Worm (Caenorhabditis elegans) whole organism, L1 larva: ENCODE data around the gene K08E4.2.
A peak's percentile ranks its signal among the peaks of the same experiment; 100 is the strongest.

Experiments
- C04F5.9 ChIP-seq: sonication (generic microtip); optimal IDR thresholded peaks from 2 replicates; lab custom pipeline; 2016; ENCODE audit warnings: missing genetic modification characterization, missing compliant biosample characterization
- F16B12.6 ChIP-seq: fragments of 150-350 bp; optimal IDR thresholded peaks from 2 replicates; lab custom pipeline; 2014; ENCODE audit warnings: missing biosample characterization, missing genetic modification characterization
- Y116A8C.19 ChIP-seq: sonication (generic microtip); optimal IDR thresholded peaks from 2 replicates; lab custom pipeline; 2016; ENCODE audit warnings: missing compliant biosample characterization, missing genetic modification characterization, borderline replicate concordance
- alr-1 ChIP-seq: fragments of 200-800 bp; sonication (Bioruptor generic); optimal IDR thresholded peaks from 2 replicates; lab custom pipeline; 2018; ENCODE audit warnings: borderline replicate concordance, mild to moderate bottlenecking, missing genetic modification characterization, missing compliant biosample characterization
- aly-2 ChIP-seq: fragments of 150-350 bp; optimal IDR thresholded peaks from 2 replicates; lab custom pipeline; 2014; ENCODE audit warnings: missing biosample characterization, missing genetic modification characterization
- ama-1 ChIP-seq: fragments of 150-350 bp; optimal IDR thresholded peaks from 2 replicates; lab custom pipeline; 2014
- blmp-1 ChIP-seq: fragments of 150-350 bp; optimal IDR thresholded peaks from 2 replicates; lab custom pipeline; 2014; ENCODE audit warnings: missing biosample characterization, missing genetic modification characterization
- ceh-63 ChIP-seq: fragments of 200-800 bp; sonication (Bioruptor generic); optimal IDR thresholded peaks from 2 replicates; lab custom pipeline; 2018; ENCODE audit warnings: mild to moderate bottlenecking, missing genetic modification characterization, missing compliant biosample characterization
- ceh-8 ChIP-seq: fragments of 200-800 bp; sonication (Bioruptor generic); optimal IDR thresholded peaks from 2 replicates; lab custom pipeline; 2018; ENCODE audit warnings: mild to moderate bottlenecking, missing genetic modification characterization, moderate library complexity, missing compliant biosample characterization
- ceh-82 ChIP-seq, 3 experiments: fragments of 150-350 bp in 1 of 3; sonication (generic microtip) in 2 of 3; optimal IDR thresholded peaks; 2 replicates each; lab custom pipeline; 2014 to 2017; ENCODE audit warnings: missing biosample characterization in 3 of 3, missing genetic modification characterization in 3 of 3
- ceh-88 ChIP-seq: fragments of 200-800 bp; sonication (Bioruptor generic); IDR thresholded peaks from 2 replicates; pipeline ENCODE4 v1.3.6; 2022; ENCODE audit warnings: missing genetic modification characterization, missing compliant biosample characterization
- ceh-90 ChIP-seq: sonication (generic microtip); optimal IDR thresholded peaks from 2 replicates; lab custom pipeline; 2016; ENCODE audit warnings: missing genetic modification characterization, missing compliant biosample characterization
- ces-1 ChIP-seq: fragments of 150-350 bp; optimal IDR thresholded peaks from 2 replicates; lab custom pipeline; 2014; ENCODE audit warnings: missing biosample characterization, missing genetic modification reagents, missing genetic modification characterization
- dsc-1 ChIP-seq: sonication (generic microtip); optimal IDR thresholded peaks from 2 replicates; lab custom pipeline; 2016; ENCODE audit warnings: mild to moderate bottlenecking, missing genetic modification characterization, missing compliant biosample characterization
- efl-1 ChIP-seq, 4 experiments: fragments of 150-350 bp; optimal IDR thresholded peaks in 3 of 4; peaks in 1 of 4; 1 replicate in 1 of 4; 2 replicates in 3 of 4; lab custom pipeline; 2014; ENCODE audit warnings: missing biosample characterization in 2 of 4, missing genetic modification characterization in 2 of 4, missing genetic modification reagents in 2 of 4
- egl-27 ChIP-seq, 2 experiments: fragments of 150-350 bp in 1 of 2; sonication (generic microtip); optimal IDR thresholded peaks; 3 replicates each; lab custom pipeline; 2017 to 2018; ENCODE audit warnings: missing biosample characterization in 2 of 2, missing genetic modification characterization in 2 of 2, missing genetic modification reagents in 2 of 2
- fkh-10 ChIP-seq: sonication (generic microtip); optimal IDR thresholded peaks from 2 replicates; lab custom pipeline; 2017; ENCODE audit warnings: missing biosample characterization, missing genetic modification reagents, missing genetic modification characterization
- fkh-8 ChIP-seq: sonication (generic microtip); optimal IDR thresholded peaks from 2 replicates; lab custom pipeline; 2016; ENCODE audit warnings: mild to moderate bottlenecking, missing genetic modification characterization, missing compliant biosample characterization
- fos-1 ChIP-seq: fragments of 150-350 bp; optimal IDR thresholded peaks from 2 replicates; lab custom pipeline; 2014; ENCODE audit warnings: missing biosample characterization, missing genetic modification characterization
- grh-1 ChIP-seq: fragments of 200-800 bp; sonication (Bioruptor generic); IDR thresholded peaks from 2 replicates; pipeline ENCODE4 v1.3.6; 2022; ENCODE audit warnings: missing genetic modification reagents, missing genetic modification characterization, missing compliant biosample characterization
- hlh-17 ChIP-seq: fragments of 200-800 bp; sonication (Bioruptor generic); optimal IDR thresholded peaks from 2 replicates; lab custom pipeline; 2018; ENCODE audit warnings: missing genetic modification characterization, mild to moderate bottlenecking, missing compliant biosample characterization, moderate library complexity, borderline replicate concordance
- irx-1 ChIP-seq: sonication (generic microtip); optimal IDR thresholded peaks from 2 replicates; lab custom pipeline; 2016; ENCODE audit warnings: missing genetic modification characterization, missing compliant biosample characterization
- isw-1 ChIP-seq: fragments of 200-800 bp; sonication (Bioruptor generic); IDR thresholded peaks from 2 replicates; pipeline ENCODE4 v1.3.6; 2022; ENCODE audit warnings: missing genetic modification characterization, missing compliant biosample characterization
- lin-13 ChIP-seq: fragments of 150-350 bp; optimal IDR thresholded peaks from 2 replicates; lab custom pipeline; 2014; ENCODE audit warnings: missing biosample characterization, missing genetic modification reagents, missing genetic modification characterization
- lin-14 ChIP-seq: fragments of 200-800 bp; sonication (Bioruptor generic); optimal IDR thresholded peaks from 2 replicates; lab custom pipeline; 2018; ENCODE audit warnings: mild to moderate bottlenecking, missing genetic modification characterization, moderate library complexity, missing compliant biosample characterization
- lir-3 ChIP-seq: sonication (generic microtip); optimal IDR thresholded peaks from 2 replicates; lab custom pipeline; 2016; ENCODE audit warnings: mild to moderate bottlenecking, missing genetic modification characterization, moderate library complexity, missing compliant biosample characterization; ENCODE audit not compliant: poor library complexity
- lsy-2 ChIP-seq, 2 experiments: fragments of 150-350 bp; optimal IDR thresholded peaks; 2 replicates each; lab custom pipeline; 2014; ENCODE audit warnings: missing biosample characterization in 2 of 2, missing genetic modification characterization in 2 of 2
- mab-9 ChIP-seq: fragments of 200-800 bp; sonication (Bioruptor generic); IDR thresholded peaks from 2 replicates; pipeline ENCODE4 v1.3.6; 2022; ENCODE audit warnings: missing genetic modification reagents, missing genetic modification characterization, missing compliant biosample characterization
- mdl-1 ChIP-seq, 2 experiments: fragments of 150-350 bp; optimal IDR thresholded peaks; 2 replicates each; lab custom pipeline; 2014 to 2017; ENCODE audit warnings: missing biosample characterization in 2 of 2, missing genetic modification characterization in 2 of 2, inconsistent platforms in 1 of 2
- mep-1 ChIP-seq: fragments of 150-350 bp; optimal IDR thresholded peaks from 2 replicates; lab custom pipeline; 2014; ENCODE audit warnings: missing biosample characterization, missing genetic modification characterization
- nhr-11 ChIP-seq: fragments of 150-350 bp; optimal IDR thresholded peaks from 2 replicates; lab custom pipeline; 2014; ENCODE audit warnings: missing biosample characterization, missing genetic modification characterization
- nhr-12 ChIP-seq: sonication (generic microtip); optimal IDR thresholded peaks from 2 replicates; lab custom pipeline; 2017; ENCODE audit warnings: missing biosample characterization, missing genetic modification characterization
- nhr-19 ChIP-seq: fragments of 200-800 bp; sonication (Bioruptor generic); conservative IDR thresholded peaks from 2 replicates; pipeline ENCODE4 v1.3.6; 2022; ENCODE audit warnings: missing genetic modification characterization, missing compliant biosample characterization
- nhr-20 ChIP-seq: sonication (generic microtip); optimal IDR thresholded peaks from 2 replicates; lab custom pipeline; 2016; ENCODE audit warnings: mild to moderate bottlenecking, missing genetic modification characterization, missing compliant biosample characterization
- nhr-237 ChIP-seq: fragments of 150-350 bp; optimal IDR thresholded peaks from 2 replicates; lab custom pipeline; 2014; ENCODE audit warnings: missing biosample characterization, missing genetic modification characterization
- nhr-28 ChIP-seq: fragments of 150-350 bp; optimal IDR thresholded peaks from 2 replicates; lab custom pipeline; 2014; ENCODE audit warnings: missing biosample characterization, missing genetic modification characterization
- nhr-84 ChIP-seq: sonication (generic microtip); optimal IDR thresholded peaks from 2 replicates; lab custom pipeline; 2017; ENCODE audit warnings: missing biosample characterization, missing genetic modification characterization
- nhr-85 ChIP-seq: sonication (generic microtip); peaks from one replicate; lab custom pipeline; 2016; ENCODE audit warnings: missing genetic modification characterization, inconsistent platforms, missing compliant biosample characterization
- pag-3 ChIP-seq: sonication (generic microtip); optimal IDR thresholded peaks from 2 replicates; lab custom pipeline; 2017; ENCODE audit warnings: missing genetic modification characterization, mild to moderate bottlenecking, missing compliant biosample characterization, antibody characterized with exemption, borderline replicate concordance; ENCODE audit not compliant: insufficient read depth
- pqm-1 ChIP-seq: sonication (generic microtip); optimal IDR thresholded peaks from 3 replicates; lab custom pipeline; 2017; ENCODE audit warnings: missing biosample characterization, missing genetic modification characterization
- rnt-1 ChIP-seq: sonication (generic microtip); optimal IDR thresholded peaks from 2 replicates; lab custom pipeline; 2016; ENCODE audit warnings: mild to moderate bottlenecking, missing genetic modification characterization, moderate library complexity, missing compliant biosample characterization
- skn-1 ChIP-seq: fragments of 150-350 bp; optimal IDR thresholded peaks from 2 replicates; lab custom pipeline; 2014; ENCODE audit warnings: missing biosample characterization, missing genetic modification characterization
- snu-23 ChIP-seq: sonication (generic microtip); optimal IDR thresholded peaks from 2 replicates; lab custom pipeline; 2016; ENCODE audit warnings: missing genetic modification characterization, missing compliant biosample characterization
- sox-4 ChIP-seq: sonication (generic microtip); optimal IDR thresholded peaks from 2 replicates; lab custom pipeline; 2016; ENCODE audit warnings: missing genetic modification characterization, missing compliant biosample characterization
- sptf-1 ChIP-seq: fragments of 150-350 bp; optimal IDR thresholded peaks from 2 replicates; lab custom pipeline; 2014; ENCODE audit warnings: missing biosample characterization, missing genetic modification characterization
- swsn-7 ChIP-seq: sonication (generic microtip); optimal IDR thresholded peaks from 2 replicates; lab custom pipeline; 2016; ENCODE audit warnings: missing genetic modification characterization, missing compliant biosample characterization
- tbx-2 ChIP-seq: sonication (generic microtip); optimal IDR thresholded peaks from 2 replicates; lab custom pipeline; 2016; ENCODE audit warnings: missing genetic modification characterization, missing compliant biosample characterization
- tlp-1 ChIP-seq: fragments of 150-350 bp; optimal IDR thresholded peaks from 2 replicates; lab custom pipeline; 2014; ENCODE audit warnings: missing biosample characterization, missing genetic modification characterization
- unc-62 ChIP-seq: fragments of 150-350 bp; optimal IDR thresholded peaks from 2 replicates; lab custom pipeline; 2014; ENCODE audit warnings: missing biosample characterization, missing genetic modification reagents, missing genetic modification characterization
- unc-98 ChIP-seq: fragments of 200-800 bp; sonication (Bioruptor generic); IDR thresholded peaks from 2 replicates; pipeline ENCODE4 v1.3.6; 2022; ENCODE audit warnings: missing genetic modification characterization, missing compliant biosample characterization
- vab-15 ChIP-seq: sonication (generic microtip); optimal IDR thresholded peaks from 2 replicates; lab custom pipeline; 2017; ENCODE audit warnings: missing genotype, mild to moderate bottlenecking, missing genetic modification characterization, missing compliant biosample characterization
- zag-1 ChIP-seq: fragments of 150-350 bp; optimal IDR thresholded peaks from 2 replicates; lab custom pipeline; 2014; ENCODE audit warnings: missing biosample characterization, missing genetic modification characterization
- ztf-11 ChIP-seq, 2 experiments: sonication (generic microtip); optimal IDR thresholded peaks; 2 replicates each; lab custom pipeline; 2016 to 2017; ENCODE audit warnings: missing genetic modification characterization in 2 of 2, missing biosample characterization in 1 of 2, missing compliant biosample characterization in 1 of 2

K08E4.2 gene

ce11 chrIV:12078907-12079523 is 22.6 kb upstream of the K08E4.2 start, which contains the start of gene lex-1 (continued):
- TF ChIP-seq mdl-1 (tag; optimal IDR thresholded peaks at IDR 0.05; lab: Kevin White, UChicago) (peak in 1 of 2 experiments; percentile 76), sox-4 (tag; lab: Kevin White, UChicago) (no peak), fkh-8 (tag; lab: Kevin White, UChicago) (peak; percentile 21), lin-13 (GFP tag; lab: Kevin White, UChicago) (no peak), grh-1 (GFP tag; lab: Robert Waterston, UW) (no peak), nhr-11 (tag; lab: Kevin White, UChicago) (no peak), mep-1 (tag; lab: Kevin White, UChicago) (peak; percentile 56), unc-98 (no peak), lin-14 (GFP tag; lab: Kevin White, UChicago) (peak; percentile 40), ceh-8 (no peak), sptf-1 (tag; lab: Kevin White, UChicago) (no peak), nhr-19 (GFP tag; lab: Robert Waterston, UW) (no peak), ama-1 (lab: Kevin White, UChicago) (no peak), aly-2 (no peak), nhr-12 (tag; lab: Kevin White, UChicago) (no peak), ztf-11 (tag; optimal IDR thresholded peaks at IDR 0.05; lab: Kevin White, UChicago) (no peak), pag-3 (tag; lab: Kevin White, UChicago) (no peak), lsy-2 (tag; optimal IDR thresholded peaks at IDR 0.05; lab: Kevin White, UChicago) (peak; percentile 29 to 72), nhr-20 (peak; percentile 38), tlp-1 (tag; lab: Kevin White, UChicago) (no peak), alr-1 (tag; lab: Kevin White, UChicago) (no peak), C04F5.9 (tag; lab: Kevin White, UChicago) (peak; percentile 14), Y116A8C.19 (tag; lab: Kevin White, UChicago) (no peak), dsc-1 (tag; lab: Kevin White, UChicago) (no peak), fkh-10 (no peak), blmp-1 (tag; lab: Kevin White, UChicago) (peak; percentile 86), nhr-237 (tag; lab: Kevin White, UChicago) (no peak), swsn-7 (tag; lab: Kevin White, UChicago) (peak; percentile 3), pqm-1 (tag; lab: Kevin White, UChicago) (no peak), nhr-28 (no peak), nhr-85 (tag; lab: Kevin White, UChicago) (no peak), skn-1 (tag; lab: Kevin White, UChicago) (peak; percentile 37), snu-23 (peak; percentile 55), ceh-88 (GFP tag; lab: Robert Waterston, UW) (no peak), tbx-2 (peak; percentile 4), hlh-17 (GFP tag; lab: Kevin White, UChicago) (no peak), ceh-90 (no peak), unc-62 (GFP tag; lab: Kevin White, UChicago) (no peak), mab-9 (GFP tag; lab: Robert Waterston, UW) (no peak), fos-1 (tag; lab: Kevin White, UChicago) (no peak), lir-3 (tag; lab: Kevin White, UChicago) (no peak), ces-1 (GFP tag; lab: Kevin White, UChicago) (no peak), efl-1 (optimal IDR thresholded peaks at IDR 0.05; lab: Kevin White, UChicago) (peak; percentile 18 to 79), efl-1 (GFP tag; optimal IDR thresholded peaks at IDR 0.05 in 1 of 2; lab: Kevin White, UChicago) (peak; percentile 85 to 98), isw-1 (no peak), nhr-84 (tag; lab: Kevin White, UChicago) (no peak), irx-1 (tag; lab: Kevin White, UChicago) (no peak), zag-1 (tag; lab: Kevin White, UChicago) (no peak), vab-15 (tag; lab: Kevin White, UChicago) (no peak), rnt-1 (tag; lab: Kevin White, UChicago) (no peak), egl-27 (tag; optimal IDR thresholded peaks at IDR 0.05; lab: Kevin White, UChicago) (no peak), ceh-82 (tag; optimal IDR thresholded peaks at IDR 0.05; lab: Kevin White, UChicago) (peak in 1 of 3 experiments; percentile 22), ceh-63 (GFP tag; lab: Kevin White, UChicago) (no peak), F16B12.6 (tag; lab: Kevin White, UChicago) (peak; percentile 20)
